Fruit fly (Drosophila melanogaster) Kc167 (cell line): ENCODE data around the gene CG43317.

Source experiments
- h ChIP-seq: fragments of >200 bp; optimal IDR thresholded peaks from 3 replicates; lab custom pipeline; 2018; ENCODE audit warnings: missing external identifiers
- insv ChIP-seq: fragments of >200 bp; optimal IDR thresholded peaks from 3 replicates; lab custom pipeline; 2018; ENCODE audit warnings: missing external identifiers

DNA sequence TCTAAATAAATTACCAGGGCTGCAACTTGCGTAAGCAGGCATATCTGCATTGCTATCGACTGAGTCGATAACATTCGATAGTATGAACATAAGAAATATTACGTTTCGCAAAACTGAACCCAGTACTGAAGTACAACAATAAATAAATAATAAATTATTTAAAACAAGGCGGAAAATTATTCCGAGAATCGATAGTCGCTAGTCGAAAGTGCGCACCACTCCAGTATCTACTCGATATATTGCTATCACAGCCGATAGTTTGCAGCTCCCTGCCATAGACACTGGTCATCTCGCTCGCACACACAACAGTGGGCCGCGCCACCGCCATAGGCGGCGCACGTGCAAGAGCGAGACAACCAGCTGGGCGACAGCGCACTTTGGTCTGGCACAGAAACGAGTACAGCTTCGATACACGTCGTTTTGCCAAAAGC, 40.8 kb downstream of the CG43317 start, which contains the start of gene nsl1:
- no peak for TF ChIP-seq h (lab: Kevin White, UChicago)
- no peak for TF ChIP-seq insv
